ENCODE assay signal across 2 worm cellular contexts in genomic region chrIII:10244013-10244412, ce11.
TF ChIP-seq lines count a peak whose summit lies in the region.

No protein-coding gene starts in this region.

TF ChIP-seq in whole organism, L1 larva, 84 proteins besides CTCF, POLR2A, EP300 and RAD21:
- TF ChIP-seq nhr-71 (tag; optimal IDR thresholded peaks at IDR 0.05; lab: Kevin White, UChicago) (no peak), C04F5.9 (tag; optimal IDR thresholded peaks at IDR 0.05; lab: Kevin White, UChicago) (no peak), efl-1 (optimal IDR thresholded peaks at IDR 0.05; lab: Kevin White, UChicago) (no peak), efl-1 (GFP tag; optimal IDR thresholded peaks at IDR 0.05 in 1 of 2; lab: Kevin White, UChicago) (no peak), nhr-85 (tag; lab: Kevin White, UChicago) (peak; percentile 56)

TF ChIP-seq in whole organism, L4 larva, 104 proteins besides CTCF, POLR2A, EP300 and RAD21:
- peak; percentile 95 for TF ChIP-seq aha-1 (tag; lab: Kevin White, UChicago)
- TF ChIP-seq ZK546.5 (tag; optimal IDR thresholded peaks at IDR 0.05; lab: Kevin White, UChicago): no peak
- TF ChIP-seq ceh-32 (tag; optimal IDR thresholded peaks at IDR 0.05; lab: Kevin White, UChicago; ENCODE audit: poor library complexity): no peak

Comparison
In these comparisons a context has a peak if more than half of its experiments do, and no peak if none do; other contexts are left out.
1. Of the 29 proteins assayed by ChIP-seq in both whole organism, L4 larva and whole organism, L1 larva: peak only in whole organism, L4 larva: aha-1; only in whole organism, L1 larva: none; in both: none; in neither: 28.